Fruit fly (Drosophila melanogaster) whole organism: ENCODE data around the gene CG42554.

ENCODE experiments used
- EcR ChIP-seq, 2 experiments: fragments of >200 bp; optimal IDR thresholded peaks; 2 replicates each; lab custom pipeline; 2017; ENCODE audit warnings: missing biosample characterization in 2 of 2, missing genetic modification characterization in 2 of 2, missing genetic modification reagents in 2 of 2
- usp ChIP-seq: fragments of >200 bp; optimal IDR thresholded peaks from 2 replicates; lab custom pipeline; 2017; ENCODE audit warnings: missing biosample characterization, missing genetic modification characterization, mixed read lengths

dm6 chr3L:786835-787234 lies 48.6 kb upstream of the CG42554 start:
- TF ChIP-seq usp (GFP tag; lab: Kevin White, UChicago) (no peak), EcR (GFP tag; optimal IDR thresholded peaks at IDR 0.05; lab: Kevin White, UChicago) (no peak)
